Worm (Caenorhabditis elegans): ENCODE data around the gene nmad-1.

DNA sequence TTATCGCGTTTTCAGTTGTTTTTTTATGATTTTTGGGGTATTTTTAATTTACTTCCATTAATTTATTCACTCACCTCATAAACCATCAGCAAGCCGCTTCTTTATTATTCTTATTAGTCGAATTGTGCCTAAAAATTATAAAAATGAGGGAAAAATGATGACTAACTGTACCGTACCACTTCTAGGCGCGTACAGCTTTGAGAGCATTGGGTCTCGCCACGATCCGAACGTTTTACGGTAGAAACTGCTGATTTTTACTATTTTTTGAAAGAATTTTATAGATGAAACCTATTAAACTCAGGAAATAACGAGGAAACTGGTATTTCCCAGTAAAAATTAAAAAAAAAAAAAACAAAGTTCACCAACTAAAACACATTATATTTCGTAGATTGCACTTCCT, 11.7 kb downstream of the nmad-1 start, which contains the start of gene D1044.6:
- TF ChIP-seq ama-1 (optimal IDR thresholded peaks at IDR 0.05), result no peak
- no peak for TF ChIP-seq nhr-76 (tag; optimal IDR thresholded peaks at IDR 0.05)
- no peak for TF ChIP-seq tbx-2 (tag; optimal IDR thresholded peaks at IDR 0.05)

Measured in whole organism, L3 larva.